Fruit fly (Drosophila melanogaster) whole organism, embryonic: Measurements from ENCODE around the gene CG31548.

Source experiments
- ATbp ChIP-seq: fragments of 200-800 bp; sonication (Bioruptor generic); optimal IDR thresholded peaks from 2 replicates; lab custom pipeline; 2017; ENCODE audit warnings: missing biosample characterization, mild to moderate bottlenecking, missing genetic modification characterization, missing genetic modification reagents
- Atf6 ChIP-seq: fragments of 200-800 bp; sonication (Bioruptor generic); IDR thresholded peaks from 2 replicates; pipeline ENCODE4 v1.3.6; 2022; ENCODE audit warnings: missing biosample characterization, missing genetic modification characterization
- C15 ChIP-seq: fragments of 200-800 bp; sonication (Bioruptor generic); IDR thresholded peaks from 3 replicates; pipeline ENCODE4 v1.3.6; 2022; ENCODE audit warnings: missing biosample characterization, missing genetic modification characterization
- CG11456 ChIP-seq: fragments of 200-800 bp; sonication (Bioruptor generic); IDR thresholded peaks from 3 replicates; pipeline ENCODE4 v1.3.6; 2022; ENCODE audit warnings: missing biosample characterization, missing genetic modification characterization
- CG12071 ChIP-seq: fragments of 200-800 bp; sonication (Bioruptor generic); optimal IDR thresholded peaks from 3 replicates; lab custom pipeline; 2018; ENCODE audit warnings: missing biosample characterization, mild to moderate bottlenecking, missing genetic modification characterization
- CG12104 ChIP-seq: fragments of 200-800 bp; sonication (Bioruptor generic); optimal IDR thresholded peaks from 3 replicates; lab custom pipeline; 2016; ENCODE audit warnings: missing biosample characterization, missing genetic modification characterization
- CG13624 ChIP-seq: fragments of 200-800 bp; sonication (Bioruptor generic); optimal IDR thresholded peaks from 2 replicates; lab custom pipeline; 2016; ENCODE audit warnings: missing biosample characterization, missing genetic modification characterization
- CG14014 ChIP-seq: fragments of 200-800 bp; sonication (Bioruptor generic); IDR thresholded peaks from 2 replicates; pipeline ENCODE4 v1.3.6; 2022; ENCODE audit warnings: missing biosample characterization, missing genetic modification characterization
- CG15696 ChIP-seq: fragments of 200-800 bp; sonication (Bioruptor generic); optimal IDR thresholded peaks from 2 replicates; lab custom pipeline; 2019; ENCODE audit warnings: missing biosample characterization, mild to moderate bottlenecking, missing genetic modification characterization, moderate library complexity
- CG17186 ChIP-seq: fragments of 200-800 bp; sonication (Bioruptor generic); optimal IDR thresholded peaks from 3 replicates; lab custom pipeline; 2017; ENCODE audit warnings: missing biosample characterization, missing genetic modification reagents, missing genetic modification characterization
- CG32772 ChIP-seq: fragments of 200-800 bp; sonication (Bioruptor generic); IDR thresholded peaks from 2 replicates; pipeline ENCODE4 v1.3.6; 2022; ENCODE audit warnings: missing biosample characterization, missing genetic modification characterization
- CG6689 ChIP-seq: fragments of 200-800 bp; sonication (Bioruptor generic); IDR thresholded peaks from 2 replicates; pipeline ENCODE4 v1.3.6; 2022; ENCODE audit warnings: missing biosample characterization, missing genetic modification characterization
- CG7357 ChIP-seq: fragments of 200-800 bp; sonication (Bioruptor generic); IDR thresholded peaks from 3 replicates; pipeline ENCODE4 v1.3.6; 2022; ENCODE audit warnings: missing biosample characterization, missing genetic modification characterization
- CG8281 ChIP-seq: fragments of 200-800 bp; sonication (Bioruptor generic); optimal IDR thresholded peaks from 2 replicates; lab custom pipeline; 2018; ENCODE audit warnings: missing biosample characterization, mild to moderate bottlenecking, missing genetic modification characterization, moderate library complexity
- CG8765 ChIP-seq: fragments of 200-800 bp; sonication (Bioruptor generic); IDR thresholded peaks from 2 replicates; pipeline ENCODE4 v1.3.6; 2022; ENCODE audit warnings: missing biosample characterization, missing genetic modification characterization
- CG9797 ChIP-seq: fragments of 200-800 bp; sonication (Bioruptor generic); optimal IDR thresholded peaks from 3 replicates; lab custom pipeline; 2018; ENCODE audit warnings: missing biosample characterization, mild to moderate bottlenecking, missing genetic modification characterization
- D ChIP-seq, 2 experiments: fragments of 200-800 bp in 1 of 2; fragments of >200 bp in 1 of 2; sonication (Bioruptor generic) in 1 of 2; optimal IDR thresholded peaks; 2 replicates in 1 of 2; 3 replicates in 1 of 2; lab custom pipeline; 2017; ENCODE audit warnings: mild to moderate bottlenecking in 1 of 2, missing biosample characterization in 1 of 2, missing genetic modification characterization in 1 of 2, missing genetic modification reagents in 1 of 2
- Dip2 ChIP-seq: fragments of 200-800 bp; sonication (Bioruptor generic); IDR thresholded peaks from 2 replicates; pipeline ENCODE4 v1.3.6; 2022; ENCODE audit warnings: missing biosample characterization, missing genetic modification characterization
- E2f2 ChIP-seq: fragments of 200-800 bp; sonication (Bioruptor generic); IDR thresholded peaks from 2 replicates; pipeline ENCODE4 v1.3.6; 2022; ENCODE audit warnings: missing biosample characterization, missing genetic modification characterization
- Gsc ChIP-seq: fragments of 200-800 bp; sonication (Bioruptor generic); IDR thresholded peaks from 2 replicates; pipeline ENCODE4 v1.3.6; 2022; ENCODE audit warnings: missing biosample characterization, missing genetic modification characterization
- HHEX ChIP-seq: fragments of 200-800 bp; sonication (Bioruptor generic); optimal IDR thresholded peaks from 3 replicates; lab custom pipeline; 2017; ENCODE audit warnings: missing biosample characterization, mild to moderate bottlenecking, missing genetic modification characterization, missing genetic modification reagents
- HLH4C ChIP-seq: fragments of 200-800 bp; sonication (Bioruptor generic); IDR thresholded peaks from 3 replicates; pipeline ENCODE4 v1.3.6; 2022; ENCODE audit warnings: missing biosample characterization, missing genetic modification characterization; ENCODE audit not compliant: partially characterized antibody
- HLHmδ ChIP-seq: fragments of 200-800 bp; sonication (Bioruptor generic); optimal IDR thresholded peaks from 2 replicates; lab custom pipeline; 2018; ENCODE audit warnings: missing biosample characterization, mild to moderate bottlenecking, missing genetic modification characterization, moderate library complexity
- Opbp ChIP-seq: fragments of 200-800 bp; sonication (Bioruptor generic); IDR thresholded peaks from 3 replicates; pipeline ENCODE4 v1.3.6; 2022; ENCODE audit warnings: missing biosample characterization, missing genetic modification characterization; ENCODE audit not compliant: partially characterized antibody
- Pdp1 ChIP-seq, 2 experiments: fragments of 200-800 bp; sonication (Bioruptor generic); optimal IDR thresholded peaks; 3 replicates each; lab custom pipeline; 2016; ENCODE audit warnings: missing biosample characterization in 2 of 2, missing genetic modification characterization in 2 of 2, mild to moderate bottlenecking in 1 of 2, moderate library complexity in 1 of 2
- Poxn ChIP-seq: fragments of 200-800 bp; sonication (Bioruptor generic); IDR thresholded peaks from 2 replicates; pipeline ENCODE4 v1.3.6; 2022; ENCODE audit warnings: missing biosample characterization, missing genetic modification characterization
- Sox100B ChIP-seq: fragments of 200-800 bp; sonication (Bioruptor generic); optimal IDR thresholded peaks from 3 replicates; lab custom pipeline; 2018; ENCODE audit warnings: missing biosample characterization, mild to moderate bottlenecking, missing genetic modification characterization
- Sox102F ChIP-seq: fragments of 200-800 bp; sonication (Bioruptor generic); optimal IDR thresholded peaks from 2 replicates; lab custom pipeline; 2018; ENCODE audit warnings: missing biosample characterization, mild to moderate bottlenecking, missing genetic modification characterization, moderate library complexity
- al ChIP-seq: fragments of 200-800 bp; sonication (Bioruptor generic); IDR thresholded peaks from 2 replicates; pipeline ENCODE4 v1.3.6; 2022; ENCODE audit warnings: missing biosample characterization, missing genetic modification characterization
- br ChIP-seq: fragments of >200 bp; optimal IDR thresholded peaks from 2 replicates; lab custom pipeline; 2017
- caup ChIP-seq: fragments of 200-800 bp; sonication (Bioruptor generic); optimal IDR thresholded peaks from 3 replicates; lab custom pipeline; 2017; ENCODE audit warnings: missing biosample characterization, mild to moderate bottlenecking, missing genetic modification characterization, moderate library complexity; ENCODE audit not compliant: severe bottlenecking
- chn ChIP-seq: fragments of 200-800 bp; sonication (Bioruptor generic); optimal IDR thresholded peaks from 2 replicates; lab custom pipeline; 2016; ENCODE audit warnings: missing biosample characterization, missing genetic modification characterization
- dimm ChIP-seq: fragments of 200-800 bp; sonication (Bioruptor generic); IDR thresholded peaks from 2 replicates; pipeline ENCODE4 v1.3.6; 2022; ENCODE audit warnings: missing biosample characterization, missing genetic modification characterization
- ftz-f1 ChIP-seq: fragments of 200-800 bp; sonication (Bioruptor generic); optimal IDR thresholded peaks from 2 replicates; lab custom pipeline; 2016; ENCODE audit warnings: missing biosample characterization, missing genetic modification characterization
- ind ChIP-seq: fragments of 200-800 bp; sonication (Bioruptor generic); optimal IDR thresholded peaks from 3 replicates; lab custom pipeline; 2016; ENCODE audit warnings: missing biosample characterization, missing genetic modification characterization
- kni ChIP-seq: fragments of 200-800 bp; sonication (Bioruptor generic); optimal IDR thresholded peaks from 3 replicates; lab custom pipeline; 2017; ENCODE audit warnings: mild to moderate bottlenecking, missing biosample characterization, missing genetic modification reagents, missing genetic modification characterization
- lab ChIP-seq: fragments of 200-800 bp; sonication (Bioruptor generic); optimal IDR thresholded peaks from 3 replicates; lab custom pipeline; 2017; ENCODE audit warnings: missing biosample characterization, missing genetic modification characterization, mild to moderate bottlenecking, moderate library complexity, missing genetic modification reagents
- lbe ChIP-seq: fragments of 200-800 bp; sonication (Bioruptor generic); optimal IDR thresholded peaks from 2 replicates; lab custom pipeline; 2016; ENCODE audit warnings: missing biosample characterization, mild to moderate bottlenecking, missing genetic modification characterization
- nmo ChIP-seq: fragments of 200-800 bp; sonication (Bioruptor generic); optimal IDR thresholded peaks from 2 replicates; lab custom pipeline; 2018; ENCODE audit warnings: missing biosample characterization, mild to moderate bottlenecking, missing genetic modification characterization, moderate library complexity
- onecut ChIP-seq: fragments of 200-800 bp; sonication (Bioruptor generic); IDR thresholded peaks from 2 replicates; pipeline ENCODE4 v1.3.6; 2022; ENCODE audit warnings: missing biosample characterization, missing genetic modification characterization
- pb ChIP-seq: fragments of 200-800 bp; sonication (Bioruptor generic); optimal IDR thresholded peaks from 3 replicates; lab custom pipeline; 2016; ENCODE audit warnings: missing biosample characterization, missing genetic modification characterization
- pros ChIP-seq: fragments of 200-800 bp; sonication (Bioruptor generic); optimal IDR thresholded peaks from 3 replicates; lab custom pipeline; 2019; ENCODE audit warnings: missing biosample characterization, mild to moderate bottlenecking, missing genetic modification characterization, moderate library complexity
- psq ChIP-seq: fragments of 200-800 bp; sonication (Bioruptor generic); optimal IDR thresholded peaks from 2 replicates; lab custom pipeline; 2017; ENCODE audit warnings: missing biosample characterization, missing genetic modification characterization
- pum ChIP-seq: fragments of 200-800 bp; sonication (Bioruptor generic); optimal IDR thresholded peaks from 2 replicates; lab custom pipeline; 2016; ENCODE audit warnings: missing biosample characterization, missing genetic modification characterization
- slou ChIP-seq: fragments of 200-800 bp; sonication (Bioruptor generic); optimal IDR thresholded peaks from 3 replicates; lab custom pipeline; 2016; ENCODE audit warnings: missing biosample characterization, missing genetic modification characterization
- stwl ChIP-seq: fragments of 200-800 bp; sonication (Bioruptor generic); optimal IDR thresholded peaks from 3 replicates; lab custom pipeline; 2018; ENCODE audit warnings: missing biosample characterization, mild to moderate bottlenecking, missing genetic modification characterization, moderate library complexity
- usp ChIP-seq: fragments of >200 bp; optimal IDR thresholded peaks from 2 replicates; lab custom pipeline; 2017; ENCODE audit warnings: missing biosample characterization, missing genetic modification characterization
- zfh1 ChIP-seq: fragments of 200-800 bp; sonication (Bioruptor generic); IDR thresholded peaks from 3 replicates; pipeline ENCODE4 v1.3.6; 2022; ENCODE audit warnings: missing biosample characterization, missing genetic modification characterization

Gene CG31548

dm6 chr3R:5648569-5649476 lies 12.2 kb upstream of the CG31548 start, which contains the start of the genes MTA1-like and Sec23 (continued):
- TF ChIP-seq dimm = no peak
- 0 out of 2 replicates have a peak, but pooled peaks have one; percentile 4 for TF ChIP-seq onecut
- peak; percentile 41 for TF ChIP-seq HLHmδ (GFP tag; lab: Kevin White, UChicago)
- peak; percentile 54 for TF ChIP-seq lbe (GFP tag; lab: Kevin White, UChicago)
- no peak for TF ChIP-seq Gsc (GFP tag; lab: Robert Waterston, UW)
- peak; percentile 45; the same call in 1 of the 3 replicates for TF ChIP-seq CG11456 (GFP tag; lab: Robert Waterston, UW)
- TF ChIP-seq ind (GFP tag; lab: Kevin White, UChicago) = peak; percentile 61
- TF ChIP-seq stwl = no peak
- TF ChIP-seq CG8281 = no peak
- TF ChIP-seq CG32772 (GFP tag; lab: Robert Waterston, UW) = no peak
- 0 out of 3 replicates have a peak, but pooled peaks have one; percentile 27 for TF ChIP-seq zfh1 (GFP tag; lab: Robert Waterston, UW)
- TF ChIP-seq CG8765 (GFP tag; lab: Robert Waterston, UW) = no peak; the same call in 1 of the 2 replicates
- TF ChIP-seq Sox102F = no peak
- TF ChIP-seq ATbp (GFP tag; lab: Kevin White, UChicago) = no peak
- peak in 1 of 2 experiments; percentile 22 for TF ChIP-seq Pdp1 (GFP tag; optimal IDR thresholded peaks at IDR 0.05; lab: Kevin White, UChicago)
- peak; percentile 59 for TF ChIP-seq CG17186
- TF ChIP-seq br (lab: Kevin White, UChicago) = no peak
- TF ChIP-seq HHEX (GFP tag; lab: Kevin White, UChicago) = no peak
- TF ChIP-seq slou (GFP tag; lab: Kevin White, UChicago) = peak; percentile 43
- peak; percentile 67 for TF ChIP-seq Sox100B
- no peak for TF ChIP-seq E2f2 (GFP tag; lab: Robert Waterston, UW)
- TF ChIP-seq pum (GFP tag; lab: Kevin White, UChicago) = no peak
- TF ChIP-seq pb = no peak
- peak; percentile 53 for TF ChIP-seq CG12104 (GFP tag; lab: Kevin White, UChicago)
- TF ChIP-seq CG6689 (GFP tag; lab: Robert Waterston, UW) = peak; percentile 77
- no peak for TF ChIP-seq C15 (GFP tag; lab: Robert Waterston, UW)
- TF ChIP-seq ftz-f1 (GFP tag; lab: Kevin White, UChicago) = no peak
- TF ChIP-seq pros (GFP tag; lab: Kevin White, UChicago) = peak; percentile 97
- no peak for TF ChIP-seq Atf6 (GFP tag; lab: Robert Waterston, UW)
- no peak for TF ChIP-seq CG14014 (GFP tag; lab: Robert Waterston, UW)
- TF ChIP-seq D (optimal IDR thresholded peaks at IDR 0.05; lab: Kevin White, UChicago) = no peak
- peak; percentile 18 for TF ChIP-seq D (GFP tag; optimal IDR thresholded peaks at IDR 0.05; lab: Kevin White, UChicago)
- TF ChIP-seq Dip2 = no peak
- TF ChIP-seq CG15696 (tag; lab: Kevin White, UChicago) = peak; percentile 49
- no peak for TF ChIP-seq CG7357 (GFP tag; lab: Robert Waterston, UW)
- peak; percentile 79 for TF ChIP-seq nmo
- peak; percentile 23 for TF ChIP-seq caup (GFP tag; lab: Kevin White, UChicago)
- TF ChIP-seq usp (GFP tag; lab: Kevin White, UChicago) = no peak
- TF ChIP-seq HLH4C (GFP tag; lab: Robert Waterston, UW) = peak; percentile 92
- TF ChIP-seq al (GFP tag; lab: Robert Waterston, UW) = peak; percentile 54
- TF ChIP-seq Poxn (GFP tag; lab: Robert Waterston, UW) = no peak
- TF ChIP-seq kni (GFP tag; lab: Kevin White, UChicago) = peak; percentile 14
- TF ChIP-seq CG9797 (GFP tag; lab: Kevin White, UChicago) = peak; percentile 35
- TF ChIP-seq Opbp (GFP tag; lab: Robert Waterston, UW) = peak; percentile 90
- peak; percentile 8 for TF ChIP-seq CG13624 (GFP tag; lab: Kevin White, UChicago)
- TF ChIP-seq psq = no peak
- peak; percentile 21 for TF ChIP-seq chn (GFP tag; lab: Kevin White, UChicago)
- no peak for TF ChIP-seq CG12071 (GFP tag; lab: Kevin White, UChicago)
- TF ChIP-seq lab (GFP tag; lab: Kevin White, UChicago) = peak; percentile 36
